Worm (Caenorhabditis elegans) whole organism, mixed stage, embryonic: ENCODE data around the gene C04E6.7.

Source experiments
- nhr-2 ChIP-seq: fragments of 150-350 bp; optimal IDR thresholded peaks from 2 replicates; lab custom pipeline; 2014; ENCODE audit warnings: missing biosample characterization, missing genetic modification characterization
- snpc-4 ChIP-seq: fragments of 150-350 bp; optimal IDR thresholded peaks from 2 replicates; lab custom pipeline; 2014; ENCODE audit warnings: missing biosample characterization, missing genetic modification characterization

- TF ChIP-seq nhr-2 (tag; lab: Kevin White, UChicago) (no peak), snpc-4 (tag; lab: Kevin White, UChicago) (no peak)
These were observed 1.9 kb downstream of the C04E6.7 start, which contains the start of gene grd-9 for ce11 chrV:5895021-5895420.
